Worm (Caenorhabditis elegans) whole organism, L2 larva: ENCODE data around the gene T28A8.6.
A peak's percentile ranks its signal among the peaks of the same experiment; 100 is the strongest.
"Not testable (repeated sequence)": the region's sequence is repeated elsewhere in the genome, so short reads cannot be mapped to it uniquely, and the experiment has no call there.

Experiments used
- C34F6.9 ChIP-seq: fragments of 150-350 bp; optimal IDR thresholded peaks from 2 replicates; lab custom pipeline; 2014; ENCODE audit warnings: missing biosample characterization, missing genetic modification characterization
- R02D3.7 ChIP-seq: fragments of 150-350 bp; optimal IDR thresholded peaks from 2 replicates; lab custom pipeline; 2014; ENCODE audit warnings: missing biosample characterization, missing genetic modification characterization
- ama-1 ChIP-seq: fragments of 150-350 bp; optimal IDR thresholded peaks from 2 replicates; lab custom pipeline; 2018; ENCODE audit warnings: inconsistent platforms
- blmp-1 ChIP-seq: sonication (generic microtip); optimal IDR thresholded peaks from 2 replicates; lab custom pipeline; 2017; ENCODE audit warnings: missing genetic modification characterization, mild to moderate bottlenecking, missing compliant biosample characterization, antibody characterized with exemption, moderate library complexity; ENCODE audit not compliant: insufficient read depth
- ceh-16 ChIP-seq: fragments of 150-350 bp; optimal IDR thresholded peaks from 2 replicates; lab custom pipeline; 2014; ENCODE audit warnings: missing biosample characterization, missing genetic modification characterization
- crh-2 ChIP-seq: sonication (generic microtip); optimal IDR thresholded peaks from 2 replicates; lab custom pipeline; 2017; ENCODE audit warnings: missing biosample characterization, missing genetic modification characterization
- dmd-4 ChIP-seq: sonication (generic microtip); optimal IDR thresholded peaks from 2 replicates; lab custom pipeline; 2017; ENCODE audit warnings: missing biosample characterization, missing genetic modification characterization
- elt-1 ChIP-seq: fragments of 150-350 bp; optimal IDR thresholded peaks from 2 replicates; lab custom pipeline; 2014; ENCODE audit warnings: missing biosample characterization, missing genetic modification characterization
- fos-1 ChIP-seq: fragments of 150-350 bp; optimal IDR thresholded peaks from 2 replicates; lab custom pipeline; 2014; ENCODE audit warnings: missing biosample characterization, missing genetic modification characterization
- gmeb-1 ChIP-seq: fragments of 150-350 bp; optimal IDR thresholded peaks from 2 replicates; lab custom pipeline; 2014; ENCODE audit warnings: missing biosample characterization, missing genetic modification characterization
- lin-11 ChIP-seq: fragments of 150-350 bp; sonication (generic microtip); optimal IDR thresholded peaks from 2 replicates; lab custom pipeline; 2014; ENCODE audit warnings: missing biosample characterization, missing genetic modification characterization, inconsistent platforms, mixed read lengths
- lin-13 ChIP-seq: fragments of 150-350 bp; optimal IDR thresholded peaks from 2 replicates; lab custom pipeline; 2014; ENCODE audit warnings: missing biosample characterization, missing genetic modification reagents, missing genetic modification characterization
- lsy-2 ChIP-seq, 2 experiments: fragments of 150-350 bp in 1 of 2; sonication (generic microtip) in 1 of 2; optimal IDR thresholded peaks; 2 replicates each; lab custom pipeline; 2014 to 2017; ENCODE audit warnings: missing biosample characterization in 2 of 2, missing genetic modification characterization in 2 of 2
- mdl-1 ChIP-seq, 2 experiments: fragments of 150-350 bp in 1 of 2; sonication (generic microtip) in 1 of 2; optimal IDR thresholded peaks; 2 replicates each; lab custom pipeline; 2017; ENCODE audit warnings: missing biosample characterization in 2 of 2, missing genetic modification characterization in 2 of 2
- nhr-10 ChIP-seq: sonication (generic microtip); optimal IDR thresholded peaks from 2 replicates; lab custom pipeline; 2017; ENCODE audit warnings: missing biosample characterization, missing genetic modification characterization
- nhr-11 ChIP-seq: fragments of 150-350 bp; optimal IDR thresholded peaks from 2 replicates; lab custom pipeline; 2014; ENCODE audit warnings: missing biosample characterization, missing genetic modification characterization
- nhr-12 ChIP-seq: fragments of 150-350 bp; optimal IDR thresholded peaks from 2 replicates; lab custom pipeline; 2014; ENCODE audit warnings: missing biosample characterization, missing genetic modification characterization
- nhr-129 ChIP-seq: fragments of 150-350 bp; optimal IDR thresholded peaks from 2 replicates; lab custom pipeline; 2014; ENCODE audit warnings: missing biosample characterization, missing genetic modification characterization
- nhr-25 ChIP-seq: fragments of 150-350 bp; sonication (generic microtip); optimal IDR thresholded peaks from 3 replicates; lab custom pipeline; 2014; ENCODE audit warnings: missing biosample characterization, missing genetic modification characterization
- nhr-6 ChIP-seq: fragments of 150-350 bp; optimal IDR thresholded peaks from 2 replicates; lab custom pipeline; 2014; ENCODE audit warnings: missing biosample characterization, missing genetic modification characterization
- nhr-77 ChIP-seq: fragments of 150-350 bp; optimal IDR thresholded peaks from 2 replicates; lab custom pipeline; 2014; ENCODE audit warnings: missing biosample characterization, missing genetic modification characterization
- peb-1 ChIP-seq: fragments of 150-350 bp; optimal IDR thresholded peaks from 2 replicates; lab custom pipeline; 2014; ENCODE audit warnings: missing biosample characterization, missing genetic modification characterization
- sem-4 ChIP-seq: fragments of 150-350 bp; optimal IDR thresholded peaks from 2 replicates; lab custom pipeline; 2014; ENCODE audit warnings: missing biosample characterization, missing genetic modification reagents, missing genetic modification characterization
- sma-9 ChIP-seq, 2 experiments: fragments of 150-350 bp in 1 of 2; sonication (generic microtip) in 1 of 2; optimal IDR thresholded peaks; 2 replicates each; lab custom pipeline; 2014 to 2016; ENCODE audit warnings: missing genetic modification characterization in 2 of 2, mild to moderate bottlenecking in 1 of 2, missing biosample characterization in 1 of 2, missing compliant biosample characterization in 1 of 2, missing genetic modification reagents in 1 of 2, moderate library complexity in 1 of 2
- snpc-4 ChIP-seq: fragments of 150-350 bp; optimal IDR thresholded peaks from 2 replicates; lab custom pipeline; 2014; ENCODE audit warnings: missing biosample characterization, missing genetic modification characterization
- unc-39 ChIP-seq: fragments of 150-350 bp; optimal IDR thresholded peaks from 2 replicates; lab custom pipeline; 2014; ENCODE audit warnings: missing biosample characterization, missing genetic modification characterization
- unc-55 ChIP-seq: fragments of 150-350 bp; sonication (generic microtip); optimal IDR thresholded peaks from 3 replicates; lab custom pipeline; 2014; ENCODE audit warnings: missing biosample characterization, missing genetic modification reagents, missing genetic modification characterization
- zag-1 ChIP-seq: fragments of 150-350 bp; optimal IDR thresholded peaks from 2 replicates; lab custom pipeline; 2014; ENCODE audit warnings: missing biosample characterization, missing genetic modification characterization
- ztf-1 ChIP-seq: fragments of 200-800 bp; sonication (Bioruptor generic); conservative IDR thresholded peaks from 2 replicates; pipeline ENCODE4 v1.3.6; 2022; ENCODE audit warnings: missing genetic modification characterization, missing compliant biosample characterization
- ztf-11 ChIP-seq: sonication (generic microtip); optimal IDR thresholded peaks from 2 replicates; lab custom pipeline; 2017; ENCODE audit warnings: missing biosample characterization, missing genetic modification characterization

The T28A8.6 gene

ce11 chrIII:13498899-13499298, at the start of gene T28A8.6:
Gene T28A8.6 (plus strand): TSS chrIII:13499199.
- not testable (repeated sequence) for TF ChIP-seq mdl-1 (tag; optimal IDR thresholded peaks at IDR 0.05; lab: Kevin White, UChicago); zag-1 (tag; lab: Kevin White, UChicago); elt-1 (tag; lab: Kevin White, UChicago)
- TF ChIP-seq, all 48 proteins: peak for 0; not testable (repeated sequence) for 48

DNA sequence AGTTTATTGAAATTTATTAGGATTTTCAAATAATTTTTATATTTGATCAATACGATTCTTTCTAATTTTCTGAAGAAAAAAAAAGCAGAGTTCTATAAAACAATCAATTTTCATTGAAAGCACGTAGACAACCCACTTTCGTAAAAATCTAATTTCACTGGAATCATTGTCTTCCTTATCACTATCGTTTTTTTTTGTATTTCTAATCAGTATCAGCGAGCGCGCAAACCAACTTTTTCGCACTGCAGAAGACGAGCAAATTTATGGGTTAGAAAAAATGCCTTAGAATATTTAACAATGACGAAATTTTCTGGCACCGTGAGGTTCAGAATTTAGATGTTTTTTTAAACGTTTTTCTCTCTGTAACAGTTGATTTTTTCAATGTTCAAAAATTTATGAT, 46.2 kb upstream of the T28A8.6 start:
- TF ChIP-seq nhr-10 (tag; lab: Kevin White, UChicago) = no peak
- peak; percentile 31 for TF ChIP-seq fos-1 (tag; lab: Kevin White, UChicago)

- no peak for TF ChIP-seq unc-39 (tag; lab: Kevin White, UChicago)
- no peak for TF ChIP-seq peb-1 (tag; lab: Kevin White, UChicago)
- TF ChIP-seq nhr-77 (tag; lab: Kevin White, UChicago) = no peak
- TF ChIP-seq gmeb-1 = no peak
- no peak for TF ChIP-seq lin-11 (tag; lab: Kevin White, UChicago)
- TF ChIP-seq fos-1 (tag; lab: Kevin White, UChicago) = no peak
- TF ChIP-seq ztf-1 = no peak
- TF ChIP-seq lin-13 (GFP tag; lab: Kevin White, UChicago) = no peak
- TF ChIP-seq nhr-11 (tag; lab: Kevin White, UChicago) = no peak
- TF ChIP-seq R02D3.7 (tag; lab: Kevin White, UChicago) = no peak
- no peak for TF ChIP-seq nhr-12
Measured at ce11 chrIII:13455207-13455606, 43.8 kb upstream of the T28A8.6 start, which contains the start of gene cua-1. Gene cua-1 (minus strand): TSS chrIII:13455307.

ce11 chrIII:13455816-13456215, 43.2 kb upstream of the T28A8.6 start:
- peak; percentile 73 for TF ChIP-seq C34F6.9
- no peak for TF ChIP-seq snpc-4 (tag; lab: Kevin White, UChicago)
- no peak for TF ChIP-seq nhr-12
- TF ChIP-seq sma-9 (GFP tag; optimal IDR thresholded peaks at IDR 0.05; lab: Kevin White, UChicago) = peak; percentile 12
- TF ChIP-seq sma-9 (tag; optimal IDR thresholded peaks at IDR 0.05; lab: Kevin White, UChicago) = no peak
- TF ChIP-seq lin-13 (GFP tag; lab: Kevin White, UChicago) = peak; percentile 53
- TF ChIP-seq lsy-2 (tag; optimal IDR thresholded peaks at IDR 0.05; lab: Kevin White, UChicago) = peak in 1 of 2 experiments; percentile 64
- TF ChIP-seq crh-2 (tag; lab: Kevin White, UChicago) = peak; percentile 66
- TF ChIP-seq zag-1 (tag; lab: Kevin White, UChicago) = peak; percentile 1
- TF ChIP-seq ceh-16 (tag; lab: Kevin White, UChicago) = no peak
- peak; percentile 73 for TF ChIP-seq nhr-129 (tag; lab: Kevin White, UChicago)
- no peak for TF ChIP-seq peb-1 (tag; lab: Kevin White, UChicago)
- TF ChIP-seq ztf-11 = no peak
- peak; percentile 92 for TF ChIP-seq unc-55
- TF ChIP-seq nhr-6 (tag; lab: Kevin White, UChicago) = no peak

DNA sequence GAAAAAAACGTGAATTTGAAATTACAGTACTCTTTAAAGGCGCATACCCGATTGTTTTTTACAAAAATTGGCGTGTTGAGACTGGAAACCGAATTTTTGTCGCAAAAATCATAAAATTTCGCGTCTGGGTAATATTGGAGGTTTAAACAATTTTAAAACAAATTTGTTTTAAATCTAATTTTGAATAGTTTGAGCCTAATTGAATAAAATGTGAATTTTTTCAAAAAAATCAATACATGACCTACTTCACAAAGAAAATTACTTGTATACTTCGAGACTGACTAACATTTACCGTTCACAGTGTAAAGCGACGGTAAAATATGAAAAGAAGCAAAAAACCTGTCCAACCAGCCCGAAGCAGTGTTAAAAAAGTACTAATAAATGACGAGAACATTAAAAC, 41.7 kb upstream of the T28A8.6 start:
- TF ChIP-seq crh-2 (tag; lab: Kevin White, UChicago) (no peak), ama-1 (lab: Kevin White, UChicago) (peak; percentile 1), blmp-1 (tag; lab: Kevin White, UChicago) (no peak)
- TF ChIP-seq, all 48 proteins: peak for 1

DNA sequence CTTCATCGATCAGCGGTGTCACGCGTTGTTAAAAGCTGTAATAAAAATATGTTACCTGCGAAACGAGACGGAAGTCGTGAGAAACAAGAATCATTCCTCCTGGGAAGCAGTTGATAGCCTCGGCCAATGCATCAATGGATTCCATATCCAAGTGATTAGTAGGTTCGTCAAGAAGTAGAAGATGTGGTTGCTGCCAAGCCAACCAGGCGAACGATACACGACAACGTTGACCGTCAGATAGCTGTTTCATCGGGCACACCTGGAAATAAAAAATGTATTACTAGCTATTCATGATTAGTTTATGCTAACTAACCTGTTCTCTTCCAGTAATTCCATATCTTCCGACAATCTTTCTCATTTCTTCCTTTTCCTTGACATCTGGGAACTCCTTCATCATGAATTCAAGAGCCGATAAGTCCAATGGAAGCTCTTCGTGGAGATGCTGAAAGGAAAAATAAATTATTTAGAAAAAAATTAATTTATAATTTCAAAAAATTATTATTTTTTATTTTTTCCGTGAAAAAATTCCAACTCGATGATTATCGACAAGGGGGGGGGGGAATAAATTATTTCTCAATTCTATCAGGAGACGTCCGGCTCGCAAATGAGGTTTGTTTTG, 39.9 kb upstream of the T28A8.6 start, which contains the start of gene tag-164:
Gene tag-164, plus strand, starts transcription at position 569 of the 619 bp plus-strand sequence.
- TF ChIP-seq lsy-2 (tag; optimal IDR thresholded peaks at IDR 0.05; lab: Kevin White, UChicago) = no peak
- no peak for TF ChIP-seq nhr-25 (tag; lab: Kevin White, UChicago)
- no peak for TF ChIP-seq sma-9 (GFP tag; optimal IDR thresholded peaks at IDR 0.05; lab: Kevin White, UChicago)
- TF ChIP-seq sma-9 (tag; optimal IDR thresholded peaks at IDR 0.05; lab: Kevin White, UChicago) = no peak
- TF ChIP-seq snpc-4 (tag; lab: Kevin White, UChicago) = no peak
- TF ChIP-seq blmp-1 (tag; lab: Kevin White, UChicago) = no peak
- TF ChIP-seq dmd-4 (tag; lab: Kevin White, UChicago) = no peak
- TF ChIP-seq lin-13 (GFP tag; lab: Kevin White, UChicago) = no peak
- no peak for TF ChIP-seq gmeb-1
- TF ChIP-seq nhr-129 (tag; lab: Kevin White, UChicago) = no peak
- TF ChIP-seq nhr-11 (tag; lab: Kevin White, UChicago) = no peak
- no peak for TF ChIP-seq unc-55
- no peak for TF ChIP-seq zag-1 (tag; lab: Kevin White, UChicago)
- no peak for TF ChIP-seq ztf-1
- TF ChIP-seq sem-4 (tag; lab: Kevin White, UChicago) = no peak
- no peak for TF ChIP-seq C34F6.9
- TF ChIP-seq unc-39 (tag; lab: Kevin White, UChicago) = no peak
